Fruit fly (Drosophila melanogaster) whole organism, embryonic: ENCODE measurements around the gene Gcn5.

Experiments
- Abd-B ChIP-seq: fragments of 200-800 bp; sonication (Bioruptor generic); optimal IDR thresholded peaks from 2 replicates; lab custom pipeline; 2018; ENCODE audit warnings: missing biosample characterization, mild to moderate bottlenecking, missing genetic modification characterization, moderate library complexity
- Aef1 ChIP-seq: fragments of 200-800 bp; sonication (Bioruptor generic); IDR thresholded peaks from 3 replicates; pipeline ENCODE4 v1.3.6; 2022; ENCODE audit warnings: missing biosample characterization, missing genetic modification characterization
- CG1024 ChIP-seq: fragments of 200-800 bp; sonication (Bioruptor generic); IDR thresholded peaks from 2 replicates; pipeline ENCODE4 v1.3.6; 2022; ENCODE audit warnings: missing biosample characterization, missing genetic modification characterization
- CG11456 ChIP-seq: fragments of 200-800 bp; sonication (Bioruptor generic); IDR thresholded peaks from 3 replicates; pipeline ENCODE4 v1.3.6; 2022; ENCODE audit warnings: missing biosample characterization, missing genetic modification characterization
- CG11696 ChIP-seq: fragments of 200-800 bp; sonication (Bioruptor generic); IDR thresholded peaks from 2 replicates; pipeline ENCODE4 v1.3.6; 2022; ENCODE audit warnings: missing biosample characterization, missing genetic modification characterization
- CG12744 ChIP-seq: fragments of 200-800 bp; sonication (Bioruptor generic); optimal IDR thresholded peaks from 2 replicates; lab custom pipeline; 2016; ENCODE audit warnings: missing biosample characterization, missing genetic modification characterization
- CG12769 ChIP-seq: fragments of 200-800 bp; sonication (Bioruptor generic); optimal IDR thresholded peaks from 2 replicates; lab custom pipeline; 2019; ENCODE audit warnings: missing biosample characterization, mild to moderate bottlenecking, missing genetic modification characterization, moderate library complexity
- CG13287 ChIP-seq: fragments of 200-800 bp; sonication (Bioruptor generic); IDR thresholded peaks from 2 replicates; pipeline ENCODE4 v1.3.6; 2022; ENCODE audit warnings: missing biosample characterization, missing genetic modification characterization; ENCODE audit not compliant: partially characterized antibody
- CG1529 ChIP-seq: fragments of 200-800 bp; sonication (Bioruptor generic); optimal IDR thresholded peaks from 3 replicates; lab custom pipeline; 2018; ENCODE audit warnings: missing biosample characterization, missing genetic modification characterization
- CG17328 ChIP-seq: fragments of 200-800 bp; sonication (Bioruptor generic); IDR thresholded peaks from 2 replicates; pipeline ENCODE4 v1.3.6; 2022; ENCODE audit warnings: missing biosample characterization, missing genetic modification characterization
- CG30431 ChIP-seq: fragments of 200-800 bp; sonication (Bioruptor generic); optimal IDR thresholded peaks from 2 replicates; lab custom pipeline; 2017; ENCODE audit warnings: missing biosample characterization, missing genetic modification characterization
- CG31365 ChIP-seq: fragments of 200-800 bp; sonication (Bioruptor generic); optimal IDR thresholded peaks from 2 replicates; lab custom pipeline; 2018; ENCODE audit warnings: missing biosample characterization, mild to moderate bottlenecking, missing genetic modification characterization
- CG32772 ChIP-seq: fragments of 200-800 bp; sonication (Bioruptor generic); IDR thresholded peaks from 2 replicates; pipeline ENCODE4 v1.3.6; 2022; ENCODE audit warnings: missing biosample characterization, missing genetic modification characterization
- CG4730 ChIP-seq: fragments of 200-800 bp; sonication (Bioruptor generic); IDR thresholded peaks from 2 replicates; pipeline ENCODE4 v1.3.6; 2022; ENCODE audit warnings: missing biosample characterization, missing genetic modification characterization
- CG4820 ChIP-seq: fragments of 200-800 bp; sonication (Bioruptor generic); optimal IDR thresholded peaks from 3 replicates; lab custom pipeline; 2016; ENCODE audit warnings: missing biosample characterization, missing genetic modification characterization
- CG7372 ChIP-seq: fragments of 200-800 bp; sonication (Bioruptor generic); IDR thresholded peaks from 2 replicates; pipeline ENCODE4 v1.3.6; 2022; ENCODE audit warnings: missing biosample characterization, missing genetic modification characterization
- CG7839 ChIP-seq: fragments of 200-800 bp; sonication (Bioruptor generic); optimal IDR thresholded peaks from 3 replicates; lab custom pipeline; 2018; ENCODE audit warnings: missing biosample characterization, mild to moderate bottlenecking, missing genetic modification characterization, moderate library complexity
- CG8765 ChIP-seq: fragments of 200-800 bp; sonication (Bioruptor generic); IDR thresholded peaks from 2 replicates; pipeline ENCODE4 v1.3.6; 2022; ENCODE audit warnings: missing biosample characterization, missing genetic modification characterization
- CG9932 ChIP-seq: fragments of 200-800 bp; sonication (Bioruptor generic); IDR thresholded peaks from 2 replicates; pipeline ENCODE4 v1.3.6; 2022; ENCODE audit warnings: missing biosample characterization, missing genetic modification characterization
- CHES-1-like ChIP-seq: fragments of 200-800 bp; sonication (Bioruptor generic); optimal IDR thresholded peaks from 2 replicates; lab custom pipeline; 2016; ENCODE audit warnings: missing biosample characterization, missing genetic modification characterization
- HmgZ ChIP-seq: fragments of 200-800 bp; sonication (Bioruptor generic); optimal IDR thresholded peaks from 2 replicates; lab custom pipeline; 2018; ENCODE audit warnings: missing biosample characterization, mild to moderate bottlenecking, missing genetic modification characterization
- Hmr ChIP-seq: fragments of 200-800 bp; sonication (Bioruptor generic); optimal IDR thresholded peaks from 3 replicates; lab custom pipeline; 2017; ENCODE audit warnings: mild to moderate bottlenecking, missing biosample characterization, missing genetic modification reagents, missing genetic modification characterization
- Mad ChIP-seq: fragments of 200-800 bp; sonication (Bioruptor generic); optimal IDR thresholded peaks from 2 replicates; lab custom pipeline; 2016; ENCODE audit warnings: missing biosample characterization, missing genetic modification characterization
- Med ChIP-seq: fragments of 200-800 bp; sonication (Bioruptor generic); peaks from one replicate; lab custom pipeline; 2016; ENCODE audit warnings: missing biosample characterization, missing genetic modification characterization, mild to moderate bottlenecking, inconsistent platforms, moderate library complexity
- Nf-YA ChIP-seq: fragments of 200-800 bp; sonication (Bioruptor generic); IDR thresholded peaks from 2 replicates; pipeline ENCODE4 v1.3.6; 2022; ENCODE audit warnings: missing biosample characterization, missing genetic modification characterization
- Optix ChIP-seq: fragments of 200-800 bp; sonication (Bioruptor generic); IDR thresholded peaks from 3 replicates; pipeline ENCODE4 v1.3.6; 2022; ENCODE audit warnings: missing biosample characterization, missing genetic modification characterization
- TFAM ChIP-seq: fragments of 200-800 bp; sonication (Bioruptor generic); optimal IDR thresholded peaks from 2 replicates; lab custom pipeline; 2017; ENCODE audit warnings: missing biosample characterization, missing genetic modification characterization, inconsistent platforms
- Xrp1 ChIP-seq: fragments of 200-800 bp; sonication (Bioruptor generic); IDR thresholded peaks from 2 replicates; pipeline ENCODE4 v1.3.6; 2022; ENCODE audit warnings: missing biosample characterization, missing genetic modification characterization
- ap ChIP-seq: fragments of 200-800 bp; sonication (Bioruptor generic); IDR thresholded peaks from 2 replicates; pipeline ENCODE4 v1.3.6; 2022; ENCODE audit warnings: missing biosample characterization, missing genetic modification characterization
- ase ChIP-seq: fragments of 200-800 bp; sonication (Bioruptor generic); IDR thresholded peaks from 3 replicates; pipeline ENCODE4 v1.3.6; 2022; ENCODE audit warnings: missing biosample characterization, missing genetic modification characterization
- ci ChIP-seq: fragments of 200-800 bp; sonication (Bioruptor generic); IDR thresholded peaks from 3 replicates; pipeline ENCODE4 v1.3.6; 2022; ENCODE audit warnings: missing biosample characterization, missing genetic modification characterization
- corto ChIP-seq: fragments of 200-800 bp; sonication (Bioruptor generic); optimal IDR thresholded peaks from 2 replicates; lab custom pipeline; 2016; ENCODE audit warnings: missing biosample characterization, mild to moderate bottlenecking, missing genetic modification characterization, moderate library complexity
- croc ChIP-seq: fragments of 200-800 bp; sonication (Bioruptor generic); conservative IDR thresholded peaks from 3 replicates; pipeline ENCODE4 v1.3.6; 2022; ENCODE audit warnings: missing biosample characterization, missing genetic modification characterization
- cwo ChIP-seq: fragments of 200-800 bp; sonication (Bioruptor generic); optimal IDR thresholded peaks from 3 replicates; lab custom pipeline; 2017; ENCODE audit warnings: missing biosample characterization, missing genetic modification characterization, mild to moderate bottlenecking, moderate library complexity, missing genetic modification reagents
- emc ChIP-seq: fragments of 200-800 bp; sonication (Bioruptor generic); optimal IDR thresholded peaks from 2 replicates; lab custom pipeline; 2016; ENCODE audit warnings: missing biosample characterization, missing genetic modification characterization
- fd64A ChIP-seq: fragments of 200-800 bp; sonication (Bioruptor generic); optimal IDR thresholded peaks from 3 replicates; lab custom pipeline; 2018; ENCODE audit warnings: missing biosample characterization, mild to moderate bottlenecking, missing genetic modification characterization
- gem ChIP-seq: fragments of 200-800 bp; sonication (Bioruptor generic); optimal IDR thresholded peaks from 2 replicates; lab custom pipeline; 2019; ENCODE audit warnings: missing biosample characterization, mild to moderate bottlenecking, missing genetic modification characterization, moderate library complexity
- hth ChIP-seq: fragments of >200 bp; optimal IDR thresholded peaks from 2 replicates; lab custom pipeline; 2017; ENCODE audit warnings: inconsistent platforms
- klu ChIP-seq: fragments of 200-800 bp; sonication (Bioruptor generic); IDR thresholded peaks from 2 replicates; pipeline ENCODE4 v1.3.6; 2022; ENCODE audit warnings: missing biosample characterization, missing genetic modification characterization
- kni ChIP-seq: fragments of 200-800 bp; sonication (Bioruptor generic); optimal IDR thresholded peaks from 3 replicates; lab custom pipeline; 2017; ENCODE audit warnings: mild to moderate bottlenecking, missing biosample characterization, missing genetic modification reagents, missing genetic modification characterization
- lbe ChIP-seq: fragments of 200-800 bp; sonication (Bioruptor generic); optimal IDR thresholded peaks from 2 replicates; lab custom pipeline; 2016; ENCODE audit warnings: missing biosample characterization, mild to moderate bottlenecking, missing genetic modification characterization
- otp ChIP-seq: fragments of 200-800 bp; sonication (Bioruptor generic); IDR thresholded peaks from 3 replicates; pipeline ENCODE4, ENCODE4 v1.3.6; 2022; ENCODE audit warnings: missing biosample characterization, missing genetic modification characterization
- prd ChIP-seq, 3 experiments: fragments of >200 bp in 2 of 3; fragments of 200-800 bp in 1 of 3; sonication (Bioruptor generic) in 1 of 3; optimal IDR thresholded peaks in 2 of 3; IDR thresholded peaks in 1 of 3; 2 replicates in 2 of 3; 3 replicates in 1 of 3; pipeline versions ENCODE4 v1.3.6 to Lab custom; 2017 to 2022; ENCODE audit warnings: missing biosample characterization in 1 of 3, missing genetic modification characterization in 1 of 3
- pros ChIP-seq: fragments of 200-800 bp; sonication (Bioruptor generic); optimal IDR thresholded peaks from 3 replicates; lab custom pipeline; 2019; ENCODE audit warnings: missing biosample characterization, mild to moderate bottlenecking, missing genetic modification characterization, moderate library complexity
- repo ChIP-seq: fragments of 200-800 bp; sonication (Bioruptor generic); optimal IDR thresholded peaks from 2 replicates; lab custom pipeline; 2016; ENCODE audit warnings: missing biosample characterization, missing genetic modification characterization
- scrt ChIP-seq: fragments of 200-800 bp; sonication (Bioruptor generic); optimal IDR thresholded peaks from 2 replicates; lab custom pipeline; 2018; ENCODE audit warnings: missing biosample characterization, mild to moderate bottlenecking, missing genetic modification characterization, moderate library complexity
- sima ChIP-seq: fragments of 200-800 bp; sonication (Bioruptor generic); optimal IDR thresholded peaks from 2 replicates; lab custom pipeline; 2016; ENCODE audit warnings: missing biosample characterization, missing genetic modification characterization
- sisA ChIP-seq: fragments of 200-800 bp; sonication (Bioruptor generic); IDR thresholded peaks from 2 replicates; pipeline ENCODE4 v1.3.6; 2022; ENCODE audit warnings: missing biosample characterization, missing genetic modification characterization
- tgo ChIP-seq: fragments of 200-800 bp; sonication (Bioruptor generic); IDR thresholded peaks from 3 replicates; pipeline ENCODE4 v1.3.6; 2022; ENCODE audit warnings: missing biosample characterization, missing genetic modification characterization
- usp ChIP-seq: fragments of >200 bp; optimal IDR thresholded peaks from 2 replicates; lab custom pipeline; 2017; ENCODE audit warnings: missing biosample characterization, missing genetic modification characterization

The Gcn5 gene

DNA sequence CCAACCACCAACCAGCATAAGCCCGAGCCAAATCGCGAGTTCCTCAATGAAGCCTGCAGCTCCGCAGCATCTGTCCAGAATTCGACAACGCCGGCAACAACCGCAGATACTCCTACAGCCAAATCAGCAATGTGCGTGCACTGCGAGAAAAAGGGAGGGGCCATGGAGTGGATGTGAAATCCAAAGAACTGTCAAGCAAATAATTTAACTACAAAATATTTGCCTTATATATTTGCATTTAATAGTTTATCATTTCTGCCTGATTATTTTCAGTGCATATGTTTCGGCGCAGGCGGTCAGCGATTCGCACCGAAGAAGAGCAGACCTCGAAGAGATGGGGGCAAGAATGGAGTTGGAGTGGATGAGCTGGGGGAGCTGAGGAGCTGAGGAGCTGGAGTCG lies 27.9 kb upstream of the Gcn5 start (continued):
- TF ChIP-seq scrt (GFP tag; lab: Kevin White, UChicago) = no peak
- no peak for TF ChIP-seq prd (optimal IDR thresholded peaks at IDR 0.05; lab: Kevin White, UChicago)
- peak; percentile 71 for TF ChIP-seq prd (GFP tag; IDR thresholded peaks at IDR 0.05; lab: Robert Waterston, UW)
- peak; percentile 42; the same call in 1 of the 2 replicates for TF ChIP-seq Xrp1
- TF ChIP-seq pros (GFP tag; lab: Kevin White, UChicago) = no peak
- TF ChIP-seq kni (GFP tag; lab: Kevin White, UChicago) = no peak
- 0 out of 2 replicates have a peak, but pooled peaks have one; percentile 20 for TF ChIP-seq CG11696 (GFP tag; lab: Robert Waterston, UW)
- no peak for TF ChIP-seq CG31365 (tag; lab: Kevin White, UChicago)
- TF ChIP-seq emc = no peak
- TF ChIP-seq CG7372 (GFP tag; lab: Robert Waterston, UW) = peak; percentile 8; the same call in 1 of the 2 replicates
- 0 out of 2 replicates have a peak, but pooled peaks have one; percentile 22 for TF ChIP-seq CG4730 (GFP tag; lab: Robert Waterston, UW)
- TF ChIP-seq tgo (GFP tag; lab: Robert Waterston, UW) = peak; percentile 38; the same call in 1 of the 3 replicates
- no peak for TF ChIP-seq usp (GFP tag; lab: Kevin White, UChicago)
- no peak for TF ChIP-seq CG12769 (tag; lab: Kevin White, UChicago)
- TF ChIP-seq CHES-1-like = no peak
- no peak for TF ChIP-seq CG1024
- peak; percentile 58 for TF ChIP-seq corto (GFP tag; lab: Kevin White, UChicago)
- TF ChIP-seq otp (GFP tag; lab: Robert Waterston, UW) = 0 out of 3 replicates have a peak, but pooled peaks have one; percentile 53
- TF ChIP-seq CG1529 (GFP tag; lab: Kevin White, UChicago) = no peak
- no peak for TF ChIP-seq hth (lab: Kevin White, UChicago)
- no peak for TF ChIP-seq Hmr (GFP tag; lab: Kevin White, UChicago)
- TF ChIP-seq fd64A (GFP tag; lab: Kevin White, UChicago) = no peak
- no peak for TF ChIP-seq Abd-B
- TF ChIP-seq ase (GFP tag; lab: Robert Waterston, UW) = no peak
- no peak for TF ChIP-seq Aef1 (GFP tag; lab: Robert Waterston, UW)
- 0 out of 2 replicates have a peak, but pooled peaks have one; percentile 11 for TF ChIP-seq ap (GFP tag; lab: Robert Waterston, UW)
- TF ChIP-seq CG13287 (GFP tag; lab: Robert Waterston, UW) = no peak
- TF ChIP-seq klu = no peak
- TF ChIP-seq croc = no peak
- peak; percentile 50; the same call in 1 of the 2 replicates for TF ChIP-seq CG17328
- peak; percentile 36; the same call in 1 of the 3 replicates for TF ChIP-seq Optix
- TF ChIP-seq HmgZ (tag; lab: Kevin White, UChicago) = no peak
- TF ChIP-seq lbe (GFP tag; lab: Kevin White, UChicago) = peak; percentile 49
- no peak for TF ChIP-seq sima (GFP tag; lab: Kevin White, UChicago)
- no peak for TF ChIP-seq CG4820 (GFP tag; lab: Kevin White, UChicago)
- peak; percentile 45; the same call in 1 of the 2 replicates for TF ChIP-seq CG8765 (GFP tag; lab: Robert Waterston, UW)
- TF ChIP-seq Med (GFP tag; lab: Kevin White, UChicago) = peak; percentile 73
- TF ChIP-seq CG30431 (GFP tag; lab: Kevin White, UChicago) = no peak
- no peak for TF ChIP-seq cwo (GFP tag; lab: Kevin White, UChicago)
- no peak for TF ChIP-seq repo (GFP tag; lab: Kevin White, UChicago)
- no peak for TF ChIP-seq Mad (GFP tag; lab: Kevin White, UChicago)
- TF ChIP-seq Nf-YA (GFP tag; lab: Robert Waterston, UW) = no peak
- no peak for TF ChIP-seq TFAM
- peak; percentile 42; the same call in 1 of the 2 replicates for TF ChIP-seq CG32772
- TF ChIP-seq CG9932 = no peak
- no peak for TF ChIP-seq CG7839 (tag; lab: Kevin White, UChicago)
- no peak for TF ChIP-seq CG12744
- no peak for TF ChIP-seq CG11456 (GFP tag; lab: Robert Waterston, UW)
- TF ChIP-seq gem (tag; lab: Kevin White, UChicago) = no peak
- TF ChIP-seq ci (GFP tag; lab: Robert Waterston, UW) = peak; percentile 67; the same call in 1 of the 3 replicates
- peak; percentile 25; the same call in 1 of the 2 replicates for TF ChIP-seq sisA (GFP tag; lab: Robert Waterston, UW)
- TF ChIP-seq, all 482 proteins: peak for 33
